Worm (Caenorhabditis elegans): ENCODE results near the gene K09C4.5.

DNA sequence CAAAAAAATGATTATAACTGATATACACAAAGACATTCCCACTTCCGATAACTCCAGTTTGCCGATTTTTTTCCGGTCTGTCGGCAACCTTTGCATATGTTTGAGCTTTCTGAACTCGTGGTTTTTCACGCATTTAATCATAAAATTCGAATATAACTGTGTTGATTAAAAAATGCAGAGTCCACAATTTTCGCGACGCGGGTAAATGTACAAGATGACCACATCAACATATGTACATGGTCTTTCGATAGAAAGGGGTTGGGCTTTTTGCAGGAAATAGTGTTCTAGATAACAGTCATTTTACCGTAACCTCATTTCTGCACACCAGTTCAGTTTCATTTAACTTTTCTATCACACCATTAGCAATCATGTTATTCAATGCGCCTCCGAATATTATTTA is at the start of gene K09C4.5:
- TF ChIP-seq nhr-28 (tag; optimal IDR thresholded peaks at IDR 0.05), result no peak
- TF ChIP-seq ceh-82 (tag; optimal IDR thresholded peaks at IDR 0.05), result no peak
- TF ChIP-seq ces-1 (GFP tag; optimal IDR thresholded peaks at IDR 0.05), result no peak
- no peak for TF ChIP-seq unc-62 (GFP tag; optimal IDR thresholded peaks at IDR 0.05)
- TF ChIP-seq elt-3 (tag; optimal IDR thresholded peaks at IDR 0.05), result no peak
- no peak for TF ChIP-seq ets-5 (GFP tag; IDR thresholded peaks at IDR 0.05)
- TF ChIP-seq Y116A8C.19 (tag; optimal IDR thresholded peaks at IDR 0.05; ENCODE audit: borderline replicate concordance), result no peak

All from whole organism, L1 larva.